Fruit fly (Drosophila melanogaster) Kc167 (cell line): ENCODE results near the gene Spn77Ba.

Experiments used
- Myc ChIP-seq: fragments of >200 bp; optimal IDR thresholded peaks from 2 replicates; lab custom pipeline; 2017; ENCODE audit warnings: missing external identifiers
- Sin3A ChIP-seq: fragments of >200 bp; optimal IDR thresholded peaks from 2 replicates; lab custom pipeline; 2018; ENCODE audit warnings: missing external identifiers
- h ChIP-seq: fragments of >200 bp; optimal IDR thresholded peaks from 3 replicates; lab custom pipeline; 2018; ENCODE audit warnings: missing external identifiers
- psq ChIP-seq: fragments of >200 bp; optimal IDR thresholded peaks from 2 replicates; lab custom pipeline; 2017; ENCODE audit warnings: missing external identifiers
- ttk ChIP-seq: sonication (Bioruptor generic); optimal IDR thresholded peaks from 2 replicates; lab custom pipeline; 2017; ENCODE audit warnings: missing external identifiers

dm6 chr3L:20309354-20309753 lies 7.6 kb upstream of the Spn77Ba start, which contains the start of gene polo:
- TF ChIP-seq h (lab: Kevin White, UChicago) (no peak), Sin3A (lab: Kevin White, UChicago) (no peak), psq (lab: Kevin White, UChicago) (no peak), ttk (lab: Kevin White, UChicago) (no peak), Myc (no peak)
